Fruit fly (Drosophila melanogaster): ENCODE data around the gene CG3165.

The CG3165 gene

DNA sequence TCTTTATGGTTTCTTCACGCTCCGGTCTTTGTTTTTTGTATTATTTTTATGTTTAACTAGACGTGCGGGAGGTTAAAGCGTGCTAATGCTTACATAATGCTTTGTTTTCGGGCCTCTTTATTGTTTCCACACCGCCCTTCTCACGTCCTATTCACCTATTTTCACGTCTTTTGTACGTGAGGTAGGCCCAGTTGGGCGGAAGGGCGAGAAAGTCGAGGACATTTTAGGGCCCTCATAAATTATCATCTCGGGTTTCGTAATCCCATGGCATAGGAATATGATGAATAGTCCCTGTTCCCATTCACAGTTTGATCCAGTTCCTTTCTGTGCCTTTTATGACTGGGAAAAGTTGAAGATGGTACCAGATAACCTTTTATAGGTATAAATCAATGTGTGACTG, 28.6 kb downstream of the CG3165 start:
- no peak for TF ChIP-seq jim (GFP tag; optimal IDR thresholded peaks at IDR 0.05)
- no peak for TF ChIP-seq Hr83 (GFP tag; optimal IDR thresholded peaks at IDR 0.05; ENCODE audit: poor library complexity, severe bottlenecking)
- TF ChIP-seq sage (GFP tag; optimal IDR thresholded peaks at IDR 0.05) = no peak
- TF ChIP-seq dsf (GFP tag; optimal IDR thresholded peaks at IDR 0.05; ENCODE audit: borderline replicate concordance) = no peak
- no peak for TF ChIP-seq usp (GFP tag; optimal IDR thresholded peaks at IDR 0.05)
- no peak for TF ChIP-seq Sp1 (GFP tag; optimal IDR thresholded peaks at IDR 0.05)
- no peak for TF ChIP-seq fru (GFP tag; optimal IDR thresholded peaks at IDR 0.05)
- no peak for TF ChIP-seq CrebA (GFP tag; optimal IDR thresholded peaks at IDR 0.05; ENCODE audit: borderline replicate concordance)
- TF ChIP-seq Hr78 (GFP tag; optimal IDR thresholded peaks at IDR 0.05) = no peak
- TF ChIP-seq psq (GFP tag; optimal IDR thresholded peaks at IDR 0.05) = no peak
- no peak for TF ChIP-seq Dif (GFP tag; optimal IDR thresholded peaks at IDR 0.05; ENCODE audit: partially characterized antibody)
- no peak for TF ChIP-seq rgr (GFP tag; optimal IDR thresholded peaks at IDR 0.05)
- TF ChIP-seq Mio (GFP tag; optimal IDR thresholded peaks at IDR 0.05) = no peak
- TF ChIP-seq ey (GFP tag; optimal IDR thresholded peaks at IDR 0.05) = no peak
- TF ChIP-seq dmrt93B (GFP tag; optimal IDR thresholded peaks at IDR 0.05) = no peak
- TF ChIP-seq sv (GFP tag; optimal IDR thresholded peaks at IDR 0.05) = no peak
- no peak for TF ChIP-seq lola (GFP tag; optimal IDR thresholded peaks at IDR 0.05)
- no peak for TF ChIP-seq N (GFP tag; optimal IDR thresholded peaks at IDR 0.05)
- no peak for TF ChIP-seq tai (GFP tag; optimal IDR thresholded peaks at IDR 0.05)

DNA sequence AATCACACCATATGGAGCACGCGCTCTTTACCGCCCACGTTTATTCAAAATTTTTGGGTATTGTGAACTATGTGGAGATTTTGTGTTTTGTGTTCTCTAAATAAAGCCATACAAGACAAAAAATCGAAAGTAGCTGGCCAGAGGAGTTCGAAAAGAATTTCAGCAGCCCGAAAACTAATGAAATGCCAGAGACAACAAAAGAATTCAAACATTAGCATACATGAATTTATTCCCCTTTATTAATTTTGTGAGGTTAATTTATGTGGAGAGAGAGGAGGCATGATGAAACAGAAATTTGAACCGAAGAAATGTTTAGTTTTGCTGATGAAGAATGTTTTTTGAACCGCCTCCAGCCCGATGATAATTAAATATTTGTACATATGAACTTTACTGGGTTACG, 29.3 kb downstream of the CG3165 start:
- TF ChIP-seq foxo (GFP tag; optimal IDR thresholded peaks at IDR 0.05) = no peak
- TF ChIP-seq jim (GFP tag; optimal IDR thresholded peaks at IDR 0.05) = no peak
- no peak for TF ChIP-seq HLH106 (tag; optimal IDR thresholded peaks at IDR 0.05)
- TF ChIP-seq Vsx2 (GFP tag; optimal IDR thresholded peaks at IDR 0.05; ENCODE audit: partially characterized antibody) = no peak
- no peak for TF ChIP-seq dmrt93B (GFP tag; optimal IDR thresholded peaks at IDR 0.05)
- TF ChIP-seq usp (GFP tag; optimal IDR thresholded peaks at IDR 0.05) = no peak
- no peak for TF ChIP-seq Hr78 (GFP tag; optimal IDR thresholded peaks at IDR 0.05)
- no peak for TF ChIP-seq Abd-B (GFP tag; optimal IDR thresholded peaks at IDR 0.05)
- no peak for TF ChIP-seq Jra (GFP tag; optimal IDR thresholded peaks at IDR 0.05)
- TF ChIP-seq Dfd (GFP tag; optimal IDR thresholded peaks at IDR 0.05) = no peak
- TF ChIP-seq ey (GFP tag; optimal IDR thresholded peaks at IDR 0.05) = no peak
- TF ChIP-seq CG32264 (GFP tag; optimal IDR thresholded peaks at IDR 0.05) = no peak

DNA sequence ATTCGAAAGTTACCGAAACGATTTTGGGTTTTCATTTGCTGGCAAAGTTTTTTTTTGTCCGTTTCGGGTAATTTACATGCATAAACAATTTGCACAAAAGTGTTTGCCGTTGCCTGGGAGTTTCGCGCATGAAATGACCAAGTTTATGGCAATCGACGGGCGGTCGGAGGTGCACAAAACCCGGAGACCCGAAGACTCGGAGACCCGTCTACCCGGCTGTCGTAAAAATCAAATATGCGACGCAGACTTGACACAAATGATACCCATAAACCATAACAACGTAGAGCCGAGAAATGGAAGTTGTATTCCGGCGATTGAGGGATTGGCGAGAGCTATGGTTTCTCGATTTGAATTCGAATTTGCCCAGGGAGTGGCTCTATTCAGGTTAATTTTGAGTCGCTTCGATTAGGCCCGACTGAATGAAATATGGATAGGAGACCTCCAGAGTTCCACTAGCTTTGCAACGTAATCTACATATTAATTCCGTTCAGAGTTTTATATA, 30.1 kb downstream of the CG3165 start:
- TF ChIP-seq rgr (GFP tag; optimal IDR thresholded peaks at IDR 0.05) = no peak
- TF ChIP-seq jim (GFP tag; optimal IDR thresholded peaks at IDR 0.05) = no peak
- TF ChIP-seq br (GFP tag; optimal IDR thresholded peaks at IDR 0.05) = no peak
- no peak for TF ChIP-seq h (GFP tag; optimal IDR thresholded peaks at IDR 0.05)
- no peak for TF ChIP-seq Hr83 (GFP tag; optimal IDR thresholded peaks at IDR 0.05; ENCODE audit: poor library complexity, severe bottlenecking)
- no peak for TF ChIP-seq dmrt93B (GFP tag; optimal IDR thresholded peaks at IDR 0.05)
- no peak for TF ChIP-seq usp (GFP tag; optimal IDR thresholded peaks at IDR 0.05)
- TF ChIP-seq N (GFP tag; optimal IDR thresholded peaks at IDR 0.05) = no peak
- no peak for TF ChIP-seq dl (GFP tag; optimal IDR thresholded peaks at IDR 0.05; ENCODE audit: insufficient read depth in 1 of 2, partially characterized antibody in 2 of 2)
- no peak for TF ChIP-seq Mio (GFP tag; optimal IDR thresholded peaks at IDR 0.05)
- TF ChIP-seq sv (GFP tag; optimal IDR thresholded peaks at IDR 0.05) = no peak
- TF ChIP-seq CG32264 (GFP tag; optimal IDR thresholded peaks at IDR 0.05) = no peak
- TF ChIP-seq ey (GFP tag; optimal IDR thresholded peaks at IDR 0.05) = no peak

DNA sequence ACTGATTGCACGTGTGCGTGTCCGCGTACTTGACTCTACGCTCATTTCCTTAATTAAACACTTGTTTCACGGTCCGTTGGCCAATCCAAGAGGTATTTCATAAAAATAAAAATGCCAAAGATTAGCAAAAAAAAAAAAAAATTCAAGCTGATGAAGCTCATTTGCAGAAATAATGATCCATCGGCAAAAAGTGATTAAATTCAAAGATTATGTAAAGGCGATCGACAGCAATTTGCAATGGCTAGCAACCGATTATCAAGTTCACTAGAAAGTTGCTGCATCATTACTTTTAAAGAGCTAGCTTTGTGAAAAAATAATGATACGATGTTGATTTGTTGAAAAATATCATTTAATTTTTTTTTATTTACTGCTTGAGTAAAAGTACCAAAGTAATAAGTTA, 32.5 kb downstream of the CG3165 start:
- no peak for TF ChIP-seq Hnf4 (GFP tag; optimal IDR thresholded peaks at IDR 0.05)
- no peak for TF ChIP-seq usp (GFP tag; optimal IDR thresholded peaks at IDR 0.05)
- no peak for TF ChIP-seq OdsH (GFP tag; optimal IDR thresholded peaks at IDR 0.05)
- no peak for TF ChIP-seq CG9705 (GFP tag; optimal IDR thresholded peaks at IDR 0.05)
- no peak for TF ChIP-seq Hr83 (GFP tag; optimal IDR thresholded peaks at IDR 0.05; ENCODE audit: poor library complexity, severe bottlenecking)
- no peak for TF ChIP-seq ey (GFP tag; optimal IDR thresholded peaks at IDR 0.05)
- TF ChIP-seq Sp1 (GFP tag; optimal IDR thresholded peaks at IDR 0.05) = no peak
- no peak for TF ChIP-seq psq (GFP tag; optimal IDR thresholded peaks at IDR 0.05)
- no peak for TF ChIP-seq Dif (GFP tag; optimal IDR thresholded peaks at IDR 0.05; ENCODE audit: partially characterized antibody)
- TF ChIP-seq Dfd (GFP tag; optimal IDR thresholded peaks at IDR 0.05) = no peak
- TF ChIP-seq woc (GFP tag; optimal IDR thresholded peaks at IDR 0.05) = no peak
- no peak for TF ChIP-seq dl (GFP tag; optimal IDR thresholded peaks at IDR 0.05; ENCODE audit: insufficient read depth in 1 of 2, partially characterized antibody in 2 of 2)
- no peak for TF ChIP-seq pan (optimal IDR thresholded peaks at IDR 0.05)
- no peak for TF ChIP-seq Rel (GFP tag; optimal IDR thresholded peaks at IDR 0.05)
- TF ChIP-seq Rel (tag; optimal IDR thresholded peaks at IDR 0.05) = no peak
- TF ChIP-seq CrebA (GFP tag; optimal IDR thresholded peaks at IDR 0.05; ENCODE audit: borderline replicate concordance) = no peak
- TF ChIP-seq GATAd (GFP tag; optimal IDR thresholded peaks at IDR 0.05) = no peak
- no peak for TF ChIP-seq HLH106 (tag; optimal IDR thresholded peaks at IDR 0.05)
- no peak for TF ChIP-seq foxo (GFP tag; optimal IDR thresholded peaks at IDR 0.05)
- no peak for TF ChIP-seq rgr (GFP tag; optimal IDR thresholded peaks at IDR 0.05)
- TF ChIP-seq lola (GFP tag; optimal IDR thresholded peaks at IDR 0.05) = no peak

Data from whole organism, wandering third instar larva.